Fruit fly (Drosophila melanogaster) whole organism, embryonic: ENCODE results near the gene CG4593.
A peak's percentile ranks its signal among the peaks of the same experiment; 100 is the strongest.

Experiments
- Ada2b ChIP-seq: fragments of 200-800 bp; sonication (Bioruptor generic); IDR thresholded peaks from 2 replicates; pipeline ENCODE4 v1.3.6; 2022; ENCODE audit warnings: missing biosample characterization, missing genetic modification characterization
- Adf1 ChIP-seq: fragments of 200-800 bp; sonication (Bioruptor generic); IDR thresholded peaks from 2 replicates; pipeline ENCODE4 v1.3.6; 2022; ENCODE audit warnings: missing biosample characterization, missing genetic modification characterization
- Atf6 ChIP-seq: fragments of 200-800 bp; sonication (Bioruptor generic); IDR thresholded peaks from 2 replicates; pipeline ENCODE4 v1.3.6; 2022; ENCODE audit warnings: missing biosample characterization, missing genetic modification characterization
- CG10267 ChIP-seq: fragments of 200-800 bp; sonication (Bioruptor generic); optimal IDR thresholded peaks from 2 replicates; lab custom pipeline; 2018; ENCODE audit warnings: missing biosample characterization, mild to moderate bottlenecking, missing genetic modification characterization, moderate library complexity
- CG10565 ChIP-seq: fragments of 200-800 bp; sonication (Bioruptor generic); optimal IDR thresholded peaks from 3 replicates; lab custom pipeline; 2016; ENCODE audit warnings: missing biosample characterization, mild to moderate bottlenecking, missing genetic modification characterization
- CG10654 ChIP-seq: fragments of 200-800 bp; sonication (Bioruptor generic); optimal IDR thresholded peaks from 2 replicates; lab custom pipeline; 2016; ENCODE audit warnings: missing biosample characterization, missing genetic modification characterization
- CG13424 ChIP-seq: fragments of 200-800 bp; sonication (Bioruptor generic); optimal IDR thresholded peaks from 2 replicates; lab custom pipeline; 2019; ENCODE audit warnings: missing biosample characterization, mild to moderate bottlenecking, missing genetic modification characterization, moderate library complexity
- CG1602 ChIP-seq: fragments of 200-800 bp; sonication (Bioruptor generic); optimal IDR thresholded peaks from 3 replicates; lab custom pipeline; 2016; ENCODE audit warnings: missing biosample characterization, missing genetic modification characterization
- CG16863 ChIP-seq: fragments of 200-800 bp; sonication (Bioruptor generic); optimal IDR thresholded peaks from 3 replicates; lab custom pipeline; 2016; ENCODE audit warnings: missing biosample characterization, missing genetic modification characterization
- CG17802 ChIP-seq: fragments of 200-800 bp; sonication (Bioruptor generic); optimal IDR thresholded peaks from 2 replicates; lab custom pipeline; 2018; ENCODE audit warnings: missing biosample characterization, mild to moderate bottlenecking, missing genetic modification characterization, moderate library complexity
- CG18764 ChIP-seq: fragments of 200-800 bp; sonication (Bioruptor generic); optimal IDR thresholded peaks from 3 replicates; lab custom pipeline; 2016; ENCODE audit warnings: missing biosample characterization, missing genetic modification characterization
- CG2129 ChIP-seq: fragments of 200-800 bp; sonication (Bioruptor generic); IDR thresholded peaks from 2 replicates; pipeline ENCODE4 v1.3.6; 2022; ENCODE audit warnings: missing biosample characterization, missing genetic modification characterization; ENCODE audit not compliant: partially characterized antibody
- CG3407 ChIP-seq: fragments of 200-800 bp; sonication (Bioruptor generic); optimal IDR thresholded peaks from 2 replicates; lab custom pipeline; 2018; ENCODE audit warnings: missing biosample characterization, mild to moderate bottlenecking, missing genetic modification characterization
- CG5180 ChIP-seq: fragments of 200-800 bp; sonication (Bioruptor generic); optimal IDR thresholded peaks from 3 replicates; lab custom pipeline; 2017; ENCODE audit warnings: missing biosample characterization, missing genetic modification characterization, mild to moderate bottlenecking, moderate library complexity, missing genetic modification reagents
- CG6254 ChIP-seq: fragments of 200-800 bp; sonication (Bioruptor generic); optimal IDR thresholded peaks from 3 replicates; lab custom pipeline; 2017; ENCODE audit warnings: mild to moderate bottlenecking, missing biosample characterization, missing genetic modification reagents, missing genetic modification characterization
- CG6272 ChIP-seq: fragments of 200-800 bp; sonication (Bioruptor generic); IDR thresholded peaks from 2 replicates; pipeline ENCODE4 v1.3.6; 2022; ENCODE audit warnings: missing biosample characterization, missing genetic modification characterization
- CG7372 ChIP-seq: fragments of 200-800 bp; sonication (Bioruptor generic); IDR thresholded peaks from 2 replicates; pipeline ENCODE4 v1.3.6; 2022; ENCODE audit warnings: missing biosample characterization, missing genetic modification characterization
- CG7745 ChIP-seq: fragments of 200-800 bp; sonication (Bioruptor generic); optimal IDR thresholded peaks from 2 replicates; lab custom pipeline; 2018; ENCODE audit warnings: missing biosample characterization, mild to moderate bottlenecking, missing genetic modification characterization, moderate library complexity
- CG7839 ChIP-seq: fragments of 200-800 bp; sonication (Bioruptor generic); optimal IDR thresholded peaks from 3 replicates; lab custom pipeline; 2018; ENCODE audit warnings: missing biosample characterization, mild to moderate bottlenecking, missing genetic modification characterization, moderate library complexity
- CG7963 ChIP-seq: fragments of 200-800 bp; sonication (Bioruptor generic); IDR thresholded peaks from 3 replicates; pipeline ENCODE4 v1.3.6; 2022; ENCODE audit warnings: missing biosample characterization, missing genetic modification characterization; ENCODE audit not compliant: partially characterized antibody
- CG8478 ChIP-seq: fragments of >200 bp; optimal IDR thresholded peaks from 2 replicates; lab custom pipeline; 2018
- CG8765 ChIP-seq: fragments of 200-800 bp; sonication (Bioruptor generic); IDR thresholded peaks from 2 replicates; pipeline ENCODE4 v1.3.6; 2022; ENCODE audit warnings: missing biosample characterization, missing genetic modification characterization
- Camta ChIP-seq: fragments of 200-800 bp; sonication (Bioruptor generic); optimal IDR thresholded peaks from 2 replicates; lab custom pipeline; 2016; ENCODE audit warnings: missing biosample characterization, missing genetic modification characterization
- D ChIP-seq, 2 experiments: fragments of 200-800 bp in 1 of 2; fragments of >200 bp in 1 of 2; sonication (Bioruptor generic) in 1 of 2; optimal IDR thresholded peaks; 2 replicates in 1 of 2; 3 replicates in 1 of 2; lab custom pipeline; 2017; ENCODE audit warnings: mild to moderate bottlenecking in 1 of 2, missing biosample characterization in 1 of 2, missing genetic modification characterization in 1 of 2, missing genetic modification reagents in 1 of 2
- D19B ChIP-seq: fragments of 200-800 bp; sonication (Bioruptor generic); optimal IDR thresholded peaks from 2 replicates; lab custom pipeline; 2017; ENCODE audit warnings: missing biosample characterization, mild to moderate bottlenecking, missing genetic modification characterization
- Dp ChIP-seq: fragments of 200-800 bp; sonication (Bioruptor generic); optimal IDR thresholded peaks from 2 replicates; lab custom pipeline; 2018; ENCODE audit warnings: missing biosample characterization, mild to moderate bottlenecking, missing genetic modification characterization, moderate library complexity
- Drgx ChIP-seq: fragments of 200-800 bp; sonication (Bioruptor generic); IDR thresholded peaks from 2 replicates; pipeline ENCODE4 v1.3.6; 2022; ENCODE audit warnings: missing biosample characterization, missing genetic modification characterization
- Eip74EF ChIP-seq, 2 experiments: fragments of 200-800 bp in 1 of 2; fragments of >200 bp in 1 of 2; sonication (Bioruptor generic) in 1 of 2; optimal IDR thresholded peaks; 2 replicates each; lab custom pipeline; 2017 to 2019; ENCODE audit warnings: missing biosample characterization in 2 of 2, missing genetic modification characterization in 2 of 2, mild to moderate bottlenecking in 1 of 2, moderate library complexity in 1 of 2
- GATAe ChIP-seq: fragments of 200-800 bp; sonication (Bioruptor generic); conservative IDR thresholded peaks from 2 replicates; pipeline ENCODE4 v1.3.6; 2022; ENCODE audit warnings: missing biosample characterization, missing genetic modification characterization
- H2.0 ChIP-seq: fragments of 200-800 bp; sonication (Bioruptor generic); IDR thresholded peaks from 2 replicates; pipeline ENCODE4 v1.3.6; 2022; ENCODE audit warnings: missing biosample characterization, missing genetic modification characterization
- Kr ChIP-seq: fragments of 200-800 bp; sonication (Bioruptor generic); optimal IDR thresholded peaks from 2 replicates; lab custom pipeline; 2017; ENCODE audit warnings: missing biosample characterization, mild to moderate bottlenecking, missing genetic modification characterization
- MBD-R2 ChIP-seq: fragments of 200-800 bp; sonication (Bioruptor generic); IDR thresholded peaks from 2 replicates; pipeline ENCODE4 v1.3.6; 2022; ENCODE audit warnings: missing biosample characterization, missing genetic modification characterization
- Mad ChIP-seq: fragments of 200-800 bp; sonication (Bioruptor generic); optimal IDR thresholded peaks from 2 replicates; lab custom pipeline; 2016; ENCODE audit warnings: missing biosample characterization, missing genetic modification characterization
- Myb ChIP-seq: fragments of 200-800 bp; sonication (Bioruptor generic); optimal IDR thresholded peaks from 2 replicates; lab custom pipeline; 2016; ENCODE audit warnings: missing biosample characterization, missing genetic modification characterization
- Rx ChIP-seq: fragments of 200-800 bp; sonication (Bioruptor generic); IDR thresholded peaks from 2 replicates; pipeline ENCODE4 v1.3.6; 2022; ENCODE audit warnings: missing biosample characterization, missing genetic modification characterization
- Side ChIP-seq: fragments of 200-800 bp; sonication (Bioruptor generic); optimal IDR thresholded peaks from 2 replicates; lab custom pipeline; 2016; ENCODE audit warnings: missing biosample characterization, missing genetic modification characterization
- Vsx1 ChIP-seq: fragments of 200-800 bp; sonication (Bioruptor generic); optimal IDR thresholded peaks from 2 replicates; lab custom pipeline; 2017; ENCODE audit warnings: missing biosample characterization, mild to moderate bottlenecking, missing genetic modification characterization, missing genetic modification reagents
- al ChIP-seq: fragments of 200-800 bp; sonication (Bioruptor generic); IDR thresholded peaks from 2 replicates; pipeline ENCODE4 v1.3.6; 2022; ENCODE audit warnings: missing biosample characterization, missing genetic modification characterization
- chm ChIP-seq: fragments of 200-800 bp; sonication (Bioruptor generic); IDR thresholded peaks from 2 replicates; pipeline ENCODE4 v1.3.6; 2022; ENCODE audit warnings: missing biosample characterization, missing genetic modification characterization
- dimm ChIP-seq: fragments of 200-800 bp; sonication (Bioruptor generic); IDR thresholded peaks from 2 replicates; pipeline ENCODE4 v1.3.6; 2022; ENCODE audit warnings: missing biosample characterization, missing genetic modification characterization
- emc ChIP-seq: fragments of 200-800 bp; sonication (Bioruptor generic); optimal IDR thresholded peaks from 2 replicates; lab custom pipeline; 2016; ENCODE audit warnings: missing biosample characterization, missing genetic modification characterization
- lilli ChIP-seq: fragments of 200-800 bp; sonication (Bioruptor generic); optimal IDR thresholded peaks from 3 replicates; lab custom pipeline; 2016; ENCODE audit warnings: missing biosample characterization, missing genetic modification characterization
- mam ChIP-seq: fragments of 200-800 bp; sonication (Bioruptor generic); optimal IDR thresholded peaks from 3 replicates; lab custom pipeline; 2016; ENCODE audit warnings: missing biosample characterization, missing genetic modification characterization
- nau ChIP-seq: fragments of 200-800 bp; sonication (Bioruptor generic); optimal IDR thresholded peaks from 3 replicates; lab custom pipeline; 2017; ENCODE audit warnings: missing biosample characterization, mild to moderate bottlenecking, missing genetic modification characterization, missing genetic modification reagents
- nmo ChIP-seq: fragments of 200-800 bp; sonication (Bioruptor generic); optimal IDR thresholded peaks from 2 replicates; lab custom pipeline; 2018; ENCODE audit warnings: missing biosample characterization, mild to moderate bottlenecking, missing genetic modification characterization, moderate library complexity
- odd ChIP-seq: fragments of 200-800 bp; sonication (Bioruptor generic); optimal IDR thresholded peaks from 2 replicates; lab custom pipeline; 2017; ENCODE audit warnings: missing biosample characterization, mild to moderate bottlenecking, missing genetic modification characterization
- sc ChIP-seq, 3 experiments: fragments of >200 bp in 2 of 3; fragments of 200-800 bp in 1 of 3; sonication (Bioruptor generic) in 1 of 3; optimal IDR thresholded peaks; 2 replicates in 2 of 3; 3 replicates in 1 of 3; lab custom pipeline; 2017; ENCODE audit warnings: mild to moderate bottlenecking in 1 of 3, missing biosample characterization in 1 of 3, missing genetic modification characterization in 1 of 3, missing genetic modification reagents in 1 of 3
- tin ChIP-seq: fragments of 200-800 bp; sonication (Bioruptor generic); optimal IDR thresholded peaks from 3 replicates; lab custom pipeline; 2016; ENCODE audit warnings: missing biosample characterization, missing genetic modification characterization
- wor ChIP-seq: fragments of 200-800 bp; sonication (Bioruptor generic); IDR thresholded peaks from 2 replicates; pipeline ENCODE4 v1.3.6; 2022; ENCODE audit warnings: missing biosample characterization, missing genetic modification characterization

Gene CG4593

dm6 chrX:7014931-7015428 lies 1.3 kb downstream of the CG4593 start (continued):
- peak; percentile 46; the same call in 1 of the 3 replicates for TF ChIP-seq CG7963
- peak; percentile 68 for TF ChIP-seq nmo (GFP tag; lab: Kevin White, UChicago)
- peak; percentile 41 for TF ChIP-seq tin (GFP tag; lab: Kevin White, UChicago)
- peak; percentile 39 for TF ChIP-seq CG13424 (tag; lab: Kevin White, UChicago)
- TF ChIP-seq CG5180: no peak
- TF ChIP-seq D19B (GFP tag; lab: Kevin White, UChicago): peak; percentile 31
- no peak for TF ChIP-seq wor
- TF ChIP-seq Dp (GFP tag; lab: Kevin White, UChicago): peak; percentile 89
- TF ChIP-seq Myb (GFP tag; lab: Kevin White, UChicago): peak; percentile 79
- peak; percentile 40 for TF ChIP-seq Drgx
- no peak for TF ChIP-seq CG10654 (GFP tag; lab: Kevin White, UChicago)
- TF ChIP-seq Eip74EF (GFP tag; optimal IDR thresholded peaks at IDR 0.05; lab: Kevin White, UChicago): peak in 1 of 2 experiments; percentile 50
- TF ChIP-seq lilli (GFP tag; lab: Kevin White, UChicago): peak; percentile 84
- TF ChIP-seq GATAe (GFP tag; lab: Robert Waterston, UW): no peak
- TF ChIP-seq Vsx1: no peak
- no peak for TF ChIP-seq CG7372 (GFP tag; lab: Robert Waterston, UW)
- peak; percentile 31; the same call in 1 of the 2 replicates for TF ChIP-seq CG6272
- peak; percentile 66 for TF ChIP-seq CG7839 (tag; lab: Kevin White, UChicago)
- no peak for TF ChIP-seq odd (GFP tag; lab: Kevin White, UChicago)
- TF ChIP-seq D (optimal IDR thresholded peaks at IDR 0.05; lab: Kevin White, UChicago): no peak
- no peak for TF ChIP-seq D (GFP tag; optimal IDR thresholded peaks at IDR 0.05; lab: Kevin White, UChicago)
- TF ChIP-seq CG6254: no peak
- peak; percentile 27 for TF ChIP-seq Mad (GFP tag; lab: Kevin White, UChicago)
- peak; percentile 53 for TF ChIP-seq Atf6 (GFP tag; lab: Robert Waterston, UW)
- TF ChIP-seq CG2129 (GFP tag; lab: Robert Waterston, UW): 0 out of 2 replicates have a peak, but pooled peaks have one; percentile 23
- peak; percentile 30 for TF ChIP-seq CG1602 (GFP tag; lab: Kevin White, UChicago)
- TF ChIP-seq dimm: no peak
- peak; percentile 41 for TF ChIP-seq CG10267 (tag; lab: Kevin White, UChicago)
- TF ChIP-seq CG17802 (tag; lab: Kevin White, UChicago): no peak
- TF ChIP-seq CG8478: no peak
- no peak for TF ChIP-seq nau (GFP tag; lab: Kevin White, UChicago)
- TF ChIP-seq chm (GFP tag; lab: Robert Waterston, UW): 0 out of 2 replicates have a peak, but pooled peaks have one; percentile 19
- peak; percentile 25 for TF ChIP-seq Ada2b
- TF ChIP-seq Rx (GFP tag; lab: Robert Waterston, UW): 0 out of 2 replicates have a peak, but pooled peaks have one; percentile 5
- TF ChIP-seq Side (GFP tag; lab: Kevin White, UChicago): peak; percentile 72
- no peak for TF ChIP-seq sc (optimal IDR thresholded peaks at IDR 0.05; lab: Kevin White, UChicago)
- TF ChIP-seq sc (GFP tag; optimal IDR thresholded peaks at IDR 0.05; lab: Kevin White, UChicago): no peak
- TF ChIP-seq emc (GFP tag; lab: Kevin White, UChicago): no peak
- TF ChIP-seq mam (GFP tag; lab: Kevin White, UChicago): peak; percentile 74
- peak; percentile 62 for TF ChIP-seq Camta (GFP tag; lab: Kevin White, UChicago)
- no peak for TF ChIP-seq Kr (GFP tag; lab: Kevin White, UChicago)
- TF ChIP-seq Adf1 (GFP tag; lab: Robert Waterston, UW): no peak
- peak; percentile 15; the same call in 1 of the 2 replicates for TF ChIP-seq al (GFP tag; lab: Robert Waterston, UW)
- no peak for TF ChIP-seq CG18764 (GFP tag; lab: Kevin White, UChicago)
- peak; percentile 25; the same call in 1 of the 2 replicates for TF ChIP-seq H2.0
- no peak for TF ChIP-seq CG10565 (GFP tag; lab: Kevin White, UChicago)
- peak; percentile 46; the same call in 1 of the 2 replicates for TF ChIP-seq MBD-R2 (GFP tag; lab: Robert Waterston, UW)
- TF ChIP-seq CG3407: no peak
- no peak for TF ChIP-seq CG8765 (GFP tag; lab: Robert Waterston, UW)
- peak; percentile 31 for TF ChIP-seq CG16863 (GFP tag; lab: Kevin White, UChicago)
- TF ChIP-seq CG7745: no peak
